Worm (Caenorhabditis elegans): ENCODE data around the gene F19C6.5.

Gene F19C6.5

DNA sequence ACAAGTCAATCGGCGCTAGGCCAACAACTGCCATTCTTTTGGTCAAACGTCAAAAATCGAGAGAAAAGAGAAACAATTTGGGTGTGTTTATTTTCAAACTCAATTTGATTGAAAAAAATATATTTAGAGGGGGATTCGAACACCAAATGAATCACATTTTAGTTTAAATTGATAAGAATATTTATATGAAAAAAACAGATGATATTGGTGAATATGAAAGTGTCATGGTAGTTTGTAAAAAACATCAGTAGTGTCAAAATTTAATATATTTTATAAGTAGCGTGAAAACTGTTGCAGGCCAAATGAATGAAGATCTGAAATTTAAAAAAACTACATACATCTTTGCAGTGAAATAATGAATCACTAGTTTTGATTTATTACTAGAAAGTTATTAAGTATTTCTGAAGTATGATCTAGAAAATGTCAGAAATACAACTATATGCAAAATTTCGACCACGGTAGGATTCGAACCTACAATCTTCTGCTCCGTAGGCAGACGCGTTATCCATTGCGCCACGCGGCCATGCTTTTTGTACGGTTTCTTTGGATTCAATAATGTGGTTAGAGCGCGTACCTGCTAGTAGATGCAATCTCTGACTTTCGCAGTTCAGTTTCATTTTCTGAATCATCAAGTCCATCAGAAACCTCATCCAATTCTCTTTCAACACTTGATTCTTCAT, 33.4 kb upstream of the F19C6.5 start, which contains the start of gene F19C6.4:
Gene F19C6.4 (minus strand): TSS at position 51 of the 680 bp plus-strand sequence.
- TF ChIP-seq rnt-1 (tag; optimal IDR thresholded peaks at IDR 0.05) (no peak), pag-3 (tag; optimal IDR thresholded peaks at IDR 0.05; ENCODE audit: borderline replicate concordance) (no peak), pqm-1 (tag; optimal IDR thresholded peaks at IDR 0.05) (no peak), fkh-10 (GFP tag; optimal IDR thresholded peaks at IDR 0.05) (no peak), ama-1 (optimal IDR thresholded peaks at IDR 0.05) (no peak), pha-2 (tag; optimal IDR thresholded peaks at IDR 0.05) (no peak), T23F11.4 (GFP tag; optimal IDR thresholded peaks at IDR 0.05) (no peak), unc-3 (GFP tag; conservative IDR thresholded peaks at IDR 0.05) (no peak), unc-3 (tag; optimal IDR thresholded peaks at IDR 0.05) (no peak), ceh-19 (GFP tag; optimal IDR thresholded peaks at IDR 0.05) (no peak), odd-2 (tag; optimal IDR thresholded peaks at IDR 0.05) (no peak), Y22D7AL.16 (tag; optimal IDR thresholded peaks at IDR 0.05) (no peak), ceh-45 (GFP tag; IDR thresholded peaks at IDR 0.05) (no peak)

DNA sequence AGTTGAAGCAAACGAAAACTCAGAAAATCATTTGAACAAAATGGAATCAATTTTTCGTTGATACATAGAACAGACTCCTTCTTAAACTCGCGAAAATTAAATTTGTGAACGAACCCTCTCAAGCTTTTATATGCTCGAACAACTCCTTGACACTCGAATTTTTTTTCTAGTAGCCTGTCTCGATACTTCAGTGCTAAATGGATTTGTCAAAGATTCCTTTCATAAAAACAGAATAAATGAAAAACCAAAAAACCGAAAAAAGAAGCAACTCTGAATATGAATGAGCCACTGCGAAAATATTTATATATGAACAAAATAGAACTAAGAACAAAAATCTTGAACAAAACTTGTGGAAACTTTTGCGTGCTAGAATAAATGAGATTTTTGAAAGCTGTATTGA, 25.2 kb upstream of the F19C6.5 start:
- no peak for TF ChIP-seq dmd-4 (tag; optimal IDR thresholded peaks at IDR 0.05; ENCODE audit: borderline replicate concordance)
- TF ChIP-seq pat-9 (tag; optimal IDR thresholded peaks at IDR 0.05) = no peak
- no peak for TF ChIP-seq nhr-11 (tag; optimal IDR thresholded peaks at IDR 0.05)
- TF ChIP-seq hlh-6 (tag; optimal IDR thresholded peaks at IDR 0.05) = no peak

DNA sequence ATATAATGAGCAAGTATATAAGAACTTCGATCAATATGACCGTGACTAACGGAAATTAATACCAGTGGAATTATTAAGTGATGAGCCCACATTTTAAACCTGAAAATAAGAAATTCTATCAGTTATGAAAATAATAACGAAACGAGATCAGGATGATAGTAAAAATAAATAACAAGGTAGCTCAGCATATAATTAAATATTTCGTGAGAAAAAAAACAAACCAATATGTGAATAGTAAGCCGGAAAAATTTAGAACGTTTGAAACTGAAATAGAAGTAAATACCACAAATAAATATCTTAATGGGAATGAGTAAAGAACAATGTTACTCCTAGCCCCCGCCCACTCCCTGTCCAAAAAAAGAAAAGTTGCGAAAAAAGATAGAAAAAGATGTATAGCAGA, 23.9 kb upstream of the F19C6.5 start, which contains the start of gene F19C6.3:
Gene F19C6.3 (minus strand): TSS at position 101 of the 400 bp plus-strand sequence.
- TF ChIP-seq dve-1 (tag; optimal IDR thresholded peaks at IDR 0.05) (no peak), ceh-22 (tag; optimal IDR thresholded peaks at IDR 0.05) (no peak), ttx-3 (tag; optimal IDR thresholded peaks at IDR 0.05) (no peak), pat-9 (tag; optimal IDR thresholded peaks at IDR 0.05) (no peak), pag-3 (tag; optimal IDR thresholded peaks at IDR 0.05; ENCODE audit: borderline replicate concordance) (no peak), sox-2 (GFP tag; IDR thresholded peaks at IDR 0.05) (no peak), ceh-31 (tag; optimal IDR thresholded peaks at IDR 0.05) (no peak), F13H6.1 (tag; optimal IDR thresholded peaks at IDR 0.05) (no peak), ceh-19 (GFP tag; optimal IDR thresholded peaks at IDR 0.05) (no peak), ceh-24 (tag; optimal IDR thresholded peaks at IDR 0.05) (no peak), C08G9.2 (tag; optimal IDR thresholded peaks at IDR 0.05) (no peak)

DNA sequence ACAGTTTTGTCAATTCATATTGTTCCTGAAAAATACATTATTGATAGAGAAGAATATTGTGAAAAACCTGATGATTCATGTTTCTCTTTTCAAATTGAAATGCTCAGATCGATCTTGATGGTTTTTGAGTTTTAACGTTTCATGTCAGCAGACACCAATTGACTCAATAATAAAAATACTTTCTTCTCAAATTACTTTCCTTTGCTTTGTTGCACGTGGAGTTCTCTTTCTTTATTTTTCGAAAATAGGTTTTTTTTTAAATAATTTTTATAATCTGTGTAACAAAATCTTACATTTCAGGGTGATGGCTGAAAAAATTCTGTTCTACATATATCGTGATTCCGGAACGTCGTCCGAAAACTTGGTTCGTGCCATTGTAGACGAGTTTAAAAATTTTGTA, 15.9 kb upstream of the F19C6.5 start, which contains the start of gene F19C6.2:
Gene F19C6.2 (plus strand): TSS at position 301 of the 400 bp plus-strand sequence.
- TF ChIP-seq pha-2 (tag; optimal IDR thresholded peaks at IDR 0.05) (no peak), T23F11.4 (GFP tag; optimal IDR thresholded peaks at IDR 0.05) (no peak), fax-1 (tag; optimal IDR thresholded peaks at IDR 0.05) (no peak), madf-2 (tag; optimal IDR thresholded peaks at IDR 0.05) (no peak), npax-4 (tag; optimal IDR thresholded peaks at IDR 0.05) (no peak), zip-5 (tag; optimal IDR thresholded peaks at IDR 0.05) (no peak), pax-1 (tag; optimal IDR thresholded peaks at IDR 0.05) (no peak), Y22D7AL.16 (tag; optimal IDR thresholded peaks at IDR 0.05) (no peak), elt-4 (tag; optimal IDR thresholded peaks at IDR 0.05) (no peak), ceh-30 (tag; optimal IDR thresholded peaks at IDR 0.05) (no peak), gmeb-2 (tag; optimal IDR thresholded peaks at IDR 0.05) (no peak)

DNA sequence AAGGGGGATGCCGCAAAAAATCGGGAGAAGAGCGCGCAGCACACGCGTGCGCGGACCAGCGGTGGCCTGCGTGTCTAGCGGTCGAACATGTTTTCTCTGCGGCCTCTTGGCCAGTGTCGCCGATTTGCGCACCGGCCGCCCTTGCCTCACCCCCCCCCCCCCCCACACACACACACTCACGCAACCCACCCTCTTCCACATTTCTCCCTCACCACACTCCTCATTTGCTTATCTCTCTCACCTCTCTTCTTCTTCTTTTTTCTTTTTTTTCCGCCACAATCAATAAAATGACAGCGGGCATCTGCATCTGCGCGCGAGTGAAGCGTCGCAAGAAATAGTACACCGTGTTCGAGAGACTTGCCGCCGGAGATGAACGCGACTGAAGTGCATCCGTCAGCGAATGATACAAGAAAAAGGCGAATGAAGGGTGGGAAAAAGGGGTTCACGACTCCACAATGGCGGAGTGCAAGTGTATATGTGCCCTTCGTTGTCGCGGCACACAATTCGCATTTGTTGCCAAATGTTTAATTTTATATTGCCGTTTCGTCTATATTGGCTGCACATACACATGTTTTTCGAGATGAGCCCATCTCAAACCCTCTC, 15.0 kb upstream of the F19C6.5 start:
- TF ChIP-seq pax-1 (tag; optimal IDR thresholded peaks at IDR 0.05) (peak; percentile 1), fkh-6 (tag; optimal IDR thresholded peaks at IDR 0.05) (no peak), ttx-3 (tag; optimal IDR thresholded peaks at IDR 0.05) (no peak), hlh-8 (tag; optimal IDR thresholded peaks at IDR 0.05) (peak; percentile 26), fkh-10 (GFP tag; optimal IDR thresholded peaks at IDR 0.05) (no peak), lin-11 (tag; optimal IDR thresholded peaks at IDR 0.05) (peak; percentile 2), pat-9 (tag; optimal IDR thresholded peaks at IDR 0.05) (peak; percentile 11), pqm-1 (tag; optimal IDR thresholded peaks at IDR 0.05) (no peak), Y22D7AL.16 (tag; optimal IDR thresholded peaks at IDR 0.05) (no peak), ceh-30 (tag; optimal IDR thresholded peaks at IDR 0.05) (peak; percentile 56), syd-9 (tag; optimal IDR thresholded peaks at IDR 0.05) (no peak), zip-5 (tag; optimal IDR thresholded peaks at IDR 0.05) (no peak), C38D4.7 (GFP tag; optimal IDR thresholded peaks at IDR 0.05) (no peak), tbx-2 (tag; optimal IDR thresholded peaks at IDR 0.05) (peak; percentile 34), hlh-13 (GFP tag; optimal IDR thresholded peaks at IDR 0.05) (no peak), ceh-2 (tag; optimal IDR thresholded peaks at IDR 0.05) (no peak), hlh-6 (tag; optimal IDR thresholded peaks at IDR 0.05) (no peak), lim-6 (tag; optimal IDR thresholded peaks at IDR 0.05) (no peak), madf-2 (tag; optimal IDR thresholded peaks at IDR 0.05) (peak; percentile 100), ceh-6 (GFP tag; optimal IDR thresholded peaks at IDR 0.05) (peak; percentile 26), F13H6.1 (tag; optimal IDR thresholded peaks at IDR 0.05) (peak; percentile 27)
